Fruit fly (Drosophila melanogaster) whole organism, embryonic: ENCODE measurements around the gene Nup153.

ENCODE experiments used
- CG10267 ChIP-seq: fragments of 200-800 bp; sonication (Bioruptor generic); optimal IDR thresholded peaks from 2 replicates; lab custom pipeline; 2018; ENCODE audit warnings: missing biosample characterization, mild to moderate bottlenecking, missing genetic modification characterization, moderate library complexity
- CG11456 ChIP-seq: fragments of 200-800 bp; sonication (Bioruptor generic); IDR thresholded peaks from 3 replicates; pipeline ENCODE4 v1.3.6; 2022; ENCODE audit warnings: missing biosample characterization, missing genetic modification characterization
- CG11504 ChIP-seq: fragments of 200-800 bp; sonication (Bioruptor generic); optimal IDR thresholded peaks from 3 replicates; lab custom pipeline; 2019; ENCODE audit warnings: missing biosample characterization, mild to moderate bottlenecking, missing genetic modification characterization, moderate library complexity
- CG12104 ChIP-seq: fragments of 200-800 bp; sonication (Bioruptor generic); optimal IDR thresholded peaks from 3 replicates; lab custom pipeline; 2016; ENCODE audit warnings: missing biosample characterization, missing genetic modification characterization
- CG12219 ChIP-seq: fragments of 200-800 bp; sonication (Bioruptor generic); optimal IDR thresholded peaks from 3 replicates; lab custom pipeline; 2018; ENCODE audit warnings: missing biosample characterization, mild to moderate bottlenecking, missing genetic modification characterization
- CG17612 ChIP-seq: fragments of 200-800 bp; sonication (Bioruptor generic); IDR thresholded peaks from 2 replicates; pipeline ENCODE4 v1.3.6; 2022; ENCODE audit warnings: missing biosample characterization, missing genetic modification characterization
- CG2129 ChIP-seq: fragments of 200-800 bp; sonication (Bioruptor generic); IDR thresholded peaks from 2 replicates; pipeline ENCODE4 v1.3.6; 2022; ENCODE audit warnings: missing biosample characterization, missing genetic modification characterization; ENCODE audit not compliant: partially characterized antibody
- CG2712 ChIP-seq: fragments of 200-800 bp; optimal IDR thresholded peaks from 3 replicates; lab custom pipeline; 2019; ENCODE audit warnings: missing biosample characterization, mild to moderate bottlenecking, missing genetic modification characterization, moderate library complexity
- CG30020 ChIP-seq: fragments of 200-800 bp; optimal IDR thresholded peaks from 2 replicates; lab custom pipeline; 2019; ENCODE audit warnings: missing biosample characterization, mild to moderate bottlenecking, missing genetic modification characterization, moderate library complexity
- CG42726 ChIP-seq: fragments of 200-800 bp; sonication (Bioruptor generic); IDR thresholded peaks from 2 replicates; pipeline ENCODE4 v1.3.6; 2022; ENCODE audit warnings: missing biosample characterization, missing genetic modification characterization; ENCODE audit not compliant: partially characterized antibody
- CG4617 ChIP-seq: fragments of 200-800 bp; sonication (Bioruptor generic); optimal IDR thresholded peaks from 3 replicates; lab custom pipeline; 2016; ENCODE audit warnings: missing biosample characterization, missing genetic modification characterization, borderline replicate concordance
- CG7556 ChIP-seq: fragments of 200-800 bp; sonication (Bioruptor generic); optimal IDR thresholded peaks from 2 replicates; lab custom pipeline; 2017; ENCODE audit warnings: missing biosample characterization, mild to moderate bottlenecking, missing genetic modification characterization
- CG7839 ChIP-seq: fragments of 200-800 bp; sonication (Bioruptor generic); optimal IDR thresholded peaks from 3 replicates; lab custom pipeline; 2018; ENCODE audit warnings: missing biosample characterization, mild to moderate bottlenecking, missing genetic modification characterization, moderate library complexity
- CG9797 ChIP-seq: fragments of 200-800 bp; sonication (Bioruptor generic); optimal IDR thresholded peaks from 3 replicates; lab custom pipeline; 2018; ENCODE audit warnings: missing biosample characterization, mild to moderate bottlenecking, missing genetic modification characterization
- D19A ChIP-seq: fragments of 200-800 bp; optimal IDR thresholded peaks from 3 replicates; lab custom pipeline; 2019; ENCODE audit warnings: missing biosample characterization, mild to moderate bottlenecking, missing genetic modification characterization, moderate library complexity
- Dp ChIP-seq: fragments of 200-800 bp; sonication (Bioruptor generic); optimal IDR thresholded peaks from 2 replicates; lab custom pipeline; 2018; ENCODE audit warnings: missing biosample characterization, mild to moderate bottlenecking, missing genetic modification characterization, moderate library complexity
- Dref ChIP-seq: fragments of 200-800 bp; sonication (Bioruptor generic); IDR thresholded peaks from 2 replicates; pipeline ENCODE4 v1.3.6; 2022; ENCODE audit warnings: missing biosample characterization, missing genetic modification characterization
- MESR4 ChIP-seq: fragments of 200-800 bp; sonication (Bioruptor generic); optimal IDR thresholded peaks from 2 replicates; lab custom pipeline; 2018; ENCODE audit warnings: missing biosample characterization, mild to moderate bottlenecking, missing genetic modification characterization, moderate library complexity
- Myb ChIP-seq: fragments of 200-800 bp; sonication (Bioruptor generic); optimal IDR thresholded peaks from 2 replicates; lab custom pipeline; 2016; ENCODE audit warnings: missing biosample characterization, missing genetic modification characterization
- Opbp ChIP-seq: fragments of 200-800 bp; sonication (Bioruptor generic); IDR thresholded peaks from 3 replicates; pipeline ENCODE4 v1.3.6; 2022; ENCODE audit warnings: missing biosample characterization, missing genetic modification characterization; ENCODE audit not compliant: partially characterized antibody
- Pdp1 ChIP-seq, 2 experiments: fragments of 200-800 bp; sonication (Bioruptor generic); optimal IDR thresholded peaks; 3 replicates each; lab custom pipeline; 2016; ENCODE audit warnings: missing biosample characterization in 2 of 2, missing genetic modification characterization in 2 of 2, mild to moderate bottlenecking in 1 of 2, moderate library complexity in 1 of 2
- Scr ChIP-seq: fragments of 200-800 bp; sonication (Bioruptor generic); IDR thresholded peaks from 2 replicates; pipeline ENCODE4 v1.3.6; 2022; ENCODE audit warnings: missing biosample characterization, missing genetic modification characterization; ENCODE audit not compliant: partially characterized antibody
- Ssrp ChIP-seq: fragments of 200-800 bp; sonication (Bioruptor generic); optimal IDR thresholded peaks from 2 replicates; lab custom pipeline; 2018; ENCODE audit warnings: missing biosample characterization, mild to moderate bottlenecking, missing genetic modification characterization, moderate library complexity
- Trl ChIP-seq, 3 experiments: fragments of >200 bp in 2 of 3; fragments of 200-800 bp in 1 of 3; sonication (Bioruptor generic) in 1 of 3; optimal IDR thresholded peaks; 2 replicates in 1 of 3; 3 replicates in 2 of 3; lab custom pipeline; 2016 to 2017; ENCODE audit warnings: missing biosample characterization in 1 of 3, missing genetic modification characterization in 1 of 3
- bbx ChIP-seq: fragments of 200-800 bp; sonication (Bioruptor generic); IDR thresholded peaks from 2 replicates; pipeline ENCODE4 v1.3.6; 2022; ENCODE audit warnings: missing biosample characterization, missing genetic modification characterization; ENCODE audit not compliant: partially characterized antibody
- eve ChIP-seq, 2 experiments: fragments of >200 bp; optimal IDR thresholded peaks; 2 replicates each; lab custom pipeline; 2017; ENCODE audit warnings: missing biosample characterization in 2 of 2, missing genetic modification characterization in 2 of 2
- inv ChIP-seq: fragments of 200-800 bp; sonication (Bioruptor generic); IDR thresholded peaks from 2 replicates; pipeline ENCODE4 v1.3.6; 2022; ENCODE audit warnings: missing biosample characterization, missing genetic modification characterization; ENCODE audit not compliant: partially characterized antibody
- pros ChIP-seq: fragments of 200-800 bp; sonication (Bioruptor generic); optimal IDR thresholded peaks from 3 replicates; lab custom pipeline; 2019; ENCODE audit warnings: missing biosample characterization, mild to moderate bottlenecking, missing genetic modification characterization, moderate library complexity
- pzg ChIP-seq: fragments of 200-800 bp; sonication (Bioruptor generic); optimal IDR thresholded peaks from 3 replicates; lab custom pipeline; 2018; ENCODE audit warnings: missing biosample characterization, mild to moderate bottlenecking, missing genetic modification characterization, moderate library complexity
- stwl ChIP-seq: fragments of 200-800 bp; sonication (Bioruptor generic); optimal IDR thresholded peaks from 3 replicates; lab custom pipeline; 2018; ENCODE audit warnings: missing biosample characterization, mild to moderate bottlenecking, missing genetic modification characterization, moderate library complexity
- sug ChIP-seq: fragments of 200-800 bp; optimal IDR thresholded peaks from 2 replicates; lab custom pipeline; 2019; ENCODE audit warnings: missing biosample characterization, mild to moderate bottlenecking, missing genetic modification characterization, moderate library complexity
- tll ChIP-seq, 2 experiments: fragments of 200-800 bp in 1 of 2; fragments of >200 bp in 1 of 2; sonication (Bioruptor generic) in 1 of 2; optimal IDR thresholded peaks; 2 replicates each; lab custom pipeline; 2017 to 2019; ENCODE audit warnings: missing biosample characterization in 2 of 2, missing genetic modification characterization in 2 of 2, mild to moderate bottlenecking in 1 of 2, moderate library complexity in 1 of 2
- tna ChIP-seq: fragments of 200-800 bp; sonication (Bioruptor generic); IDR thresholded peaks from 2 replicates; pipeline ENCODE4 v1.3.6; 2022; ENCODE audit warnings: missing biosample characterization, missing genetic modification characterization; ENCODE audit not compliant: partially characterized antibody
- toy ChIP-seq: fragments of 200-800 bp; sonication (Bioruptor generic); IDR thresholded peaks from 2 replicates; pipeline ENCODE4 v1.3.6; 2022; ENCODE audit warnings: missing biosample characterization, missing genetic modification characterization

Nup153 gene

dm6 chrX:16553542-16554182 is 45.4 kb upstream of the Nup153 start, which contains the start of gene Arp2 (continued):
- TF ChIP-seq tna (GFP tag; lab: Robert Waterston, UW) = peak; percentile 26; the same call in 1 of the 2 replicates
- TF ChIP-seq CG11504 (tag; lab: Kevin White, UChicago) = peak; percentile 2
- peak; percentile 15 for TF ChIP-seq stwl (tag; lab: Kevin White, UChicago)
- TF ChIP-seq Pdp1 (GFP tag; optimal IDR thresholded peaks at IDR 0.05; lab: Kevin White, UChicago) = no peak
- no peak for TF ChIP-seq CG12219 (GFP tag; lab: Kevin White, UChicago)
- no peak for TF ChIP-seq CG11456
- peak; percentile 80 for TF ChIP-seq Scr (GFP tag; lab: Robert Waterston, UW)
- peak; percentile 11 for TF ChIP-seq CG10267 (tag; lab: Kevin White, UChicago)
- TF ChIP-seq Dref (GFP tag; lab: Robert Waterston, UW) = peak; percentile 36; the same call in 1 of the 2 replicates
- TF ChIP-seq inv (GFP tag; lab: Robert Waterston, UW) = peak; percentile 66
- peak; percentile 49 for TF ChIP-seq CG9797 (GFP tag; lab: Kevin White, UChicago)
- TF ChIP-seq CG2129 (GFP tag; lab: Robert Waterston, UW) = peak; percentile 32; the same call in 1 of the 2 replicates
- TF ChIP-seq CG7556 (GFP tag; lab: Kevin White, UChicago) = no peak
- TF ChIP-seq CG7839 (tag; lab: Kevin White, UChicago) = no peak
- peak; percentile 70; the same call in 2 of the 3 replicates for TF ChIP-seq Opbp (GFP tag; lab: Robert Waterston, UW)
- TF ChIP-seq CG17612 = no peak
- TF ChIP-seq MESR4 (GFP tag; lab: Kevin White, UChicago) = peak; percentile 36
- 0 out of 2 replicates have a peak, but pooled peaks have one; percentile 3 for TF ChIP-seq CG42726 (GFP tag; lab: Robert Waterston, UW)
- peak; percentile 65 for TF ChIP-seq bbx (GFP tag; lab: Robert Waterston, UW)
- TF ChIP-seq tll (GFP tag; optimal IDR thresholded peaks at IDR 0.05; lab: Kevin White, UChicago) = no peak
- TF ChIP-seq Ssrp (tag; lab: Kevin White, UChicago) = no peak
- TF ChIP-seq D19A = peak; percentile 3
- TF ChIP-seq CG4617 (GFP tag; lab: Kevin White, UChicago) = peak; percentile 2
- TF ChIP-seq sug (tag; lab: Kevin White, UChicago) = no peak
- TF ChIP-seq toy (GFP tag; lab: Robert Waterston, UW) = no peak
- TF ChIP-seq eve (GFP tag; optimal IDR thresholded peaks at IDR 0.05; lab: Kevin White, UChicago) = no peak
- peak; percentile 41 for TF ChIP-seq pzg
- TF ChIP-seq Dp (GFP tag; lab: Kevin White, UChicago) = peak; percentile 50
- no peak for TF ChIP-seq pros
- peak; percentile 12 for TF ChIP-seq CG2712 (tag; lab: Kevin White, UChicago)
- peak; percentile 55 to 70 for TF ChIP-seq Trl (optimal IDR thresholded peaks at IDR 0.05; lab: Kevin White, UChicago)
- TF ChIP-seq Trl (GFP tag; optimal IDR thresholded peaks at IDR 0.05; lab: Kevin White, UChicago) = no peak
- TF ChIP-seq CG30020 (tag; lab: Kevin White, UChicago) = peak; percentile 35
- no peak for TF ChIP-seq CG12104 (GFP tag; lab: Kevin White, UChicago)
- TF ChIP-seq Myb (GFP tag; lab: Kevin White, UChicago) = no peak
